Worm (Caenorhabditis elegans): ENCODE measurements around the gene uaf-2.
"Not testable (repeated sequence)": the region's sequence is repeated elsewhere in the genome, so short reads cannot be mapped to it uniquely, and the experiment has no call there.

DNA sequence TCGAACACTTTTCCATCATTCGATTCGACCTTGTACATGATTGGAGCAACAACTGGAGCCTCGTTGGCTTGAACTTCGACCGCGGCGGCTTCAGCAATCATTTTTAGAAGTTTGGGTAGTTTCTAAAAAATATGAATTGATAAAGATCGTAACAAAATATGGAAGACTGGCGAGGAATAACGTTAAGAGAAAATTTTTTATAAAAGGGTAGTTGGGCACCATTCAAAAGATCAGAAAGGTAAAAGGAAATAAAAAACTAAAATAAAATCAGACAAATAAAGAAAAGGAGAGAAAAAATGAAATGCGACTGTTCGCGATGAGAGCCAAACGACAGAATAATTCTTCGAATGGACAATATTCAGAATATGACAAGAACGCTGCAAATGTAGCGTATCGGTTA is 47.2 kb upstream of the uaf-2 start, which contains the start of gene skr-8:
- TF ChIP-seq him-1, W03F9.2 (tag; optimal IDR thresholded peaks at IDR 0.05): not testable (repeated sequence)
